Worm (Caenorhabditis elegans) whole organism, L2 larva: ENCODE measurements around the gene nhr-51.
"Not testable (repeated sequence)": the region's sequence is repeated elsewhere in the genome, so short reads cannot be mapped to it uniquely, and the experiment has no call there.

Experiments
- C34F6.9 ChIP-seq: fragments of 150-350 bp; optimal IDR thresholded peaks from 2 replicates; lab custom pipeline; 2014; ENCODE audit warnings: missing biosample characterization, missing genetic modification characterization
- Y55F3AM.14 ChIP-seq: fragments of 200-800 bp; sonication (Bioruptor generic); optimal IDR thresholded peaks from 2 replicates; lab custom pipeline; 2018; ENCODE audit warnings: mild to moderate bottlenecking, missing genetic modification characterization, missing compliant biosample characterization
- ZK546.5 ChIP-seq: sonication (generic microtip); optimal IDR thresholded peaks from 2 replicates; lab custom pipeline; 2017; ENCODE audit warnings: missing biosample characterization, missing genetic modification characterization
- alr-1 ChIP-seq: fragments of 150-350 bp; optimal IDR thresholded peaks from 2 replicates; lab custom pipeline; 2014; ENCODE audit warnings: missing biosample characterization, missing genetic modification characterization
- aly-2 ChIP-seq: fragments of 150-350 bp; optimal IDR thresholded peaks from 2 replicates; lab custom pipeline; 2014; ENCODE audit warnings: missing biosample characterization, missing genetic modification characterization
- ama-1 ChIP-seq: fragments of 150-350 bp; optimal IDR thresholded peaks from 2 replicates; lab custom pipeline; 2018; ENCODE audit warnings: inconsistent platforms
- blmp-1 ChIP-seq: sonication (generic microtip); optimal IDR thresholded peaks from 2 replicates; lab custom pipeline; 2017; ENCODE audit warnings: missing genetic modification characterization, mild to moderate bottlenecking, missing compliant biosample characterization, antibody characterized with exemption, moderate library complexity; ENCODE audit not compliant: insufficient read depth
- ceh-82 ChIP-seq: fragments of 150-350 bp; optimal IDR thresholded peaks from 2 replicates; lab custom pipeline; 2014; ENCODE audit warnings: missing biosample characterization, missing genetic modification characterization
- crh-2 ChIP-seq: sonication (generic microtip); optimal IDR thresholded peaks from 2 replicates; lab custom pipeline; 2017; ENCODE audit warnings: missing biosample characterization, missing genetic modification characterization
- dmd-4 ChIP-seq: sonication (generic microtip); optimal IDR thresholded peaks from 2 replicates; lab custom pipeline; 2017; ENCODE audit warnings: missing biosample characterization, missing genetic modification characterization
- egl-27 ChIP-seq: sonication (generic microtip); optimal IDR thresholded peaks from 3 replicates; lab custom pipeline; 2017; ENCODE audit warnings: missing biosample characterization, missing genetic modification reagents, missing genetic modification characterization
- elt-1 ChIP-seq: fragments of 150-350 bp; optimal IDR thresholded peaks from 2 replicates; lab custom pipeline; 2014; ENCODE audit warnings: missing biosample characterization, missing genetic modification characterization
- elt-3 ChIP-seq: sonication (generic microtip); optimal IDR thresholded peaks from 2 replicates; lab custom pipeline; 2017; ENCODE audit warnings: missing biosample characterization, missing genetic modification characterization
- gmeb-1 ChIP-seq: fragments of 150-350 bp; optimal IDR thresholded peaks from 2 replicates; lab custom pipeline; 2014; ENCODE audit warnings: missing biosample characterization, missing genetic modification characterization
- lin-11 ChIP-seq: fragments of 150-350 bp; sonication (generic microtip); optimal IDR thresholded peaks from 2 replicates; lab custom pipeline; 2014; ENCODE audit warnings: missing biosample characterization, missing genetic modification characterization, inconsistent platforms, mixed read lengths
- lin-13 ChIP-seq: fragments of 150-350 bp; optimal IDR thresholded peaks from 2 replicates; lab custom pipeline; 2014; ENCODE audit warnings: missing biosample characterization, missing genetic modification reagents, missing genetic modification characterization
- lin-39 ChIP-seq: fragments of 150-350 bp; optimal IDR thresholded peaks from 2 replicates; lab custom pipeline; 2014; ENCODE audit warnings: missing biosample characterization, missing genetic modification reagents, missing genetic modification characterization
- mab-5 ChIP-seq: fragments of 150-350 bp; optimal IDR thresholded peaks from 2 replicates; lab custom pipeline; 2014; ENCODE audit warnings: missing biosample characterization, missing genetic modification characterization
- mbf-1 ChIP-seq: sonication (generic microtip); optimal IDR thresholded peaks from 2 replicates; lab custom pipeline; 2017; ENCODE audit warnings: missing biosample characterization, missing genetic modification characterization
- mdl-1 ChIP-seq, 2 experiments: fragments of 150-350 bp in 1 of 2; sonication (generic microtip) in 1 of 2; optimal IDR thresholded peaks; 2 replicates each; lab custom pipeline; 2017; ENCODE audit warnings: missing biosample characterization in 2 of 2, missing genetic modification characterization in 2 of 2
- nhr-10 ChIP-seq: sonication (generic microtip); optimal IDR thresholded peaks from 2 replicates; lab custom pipeline; 2017; ENCODE audit warnings: missing biosample characterization, missing genetic modification characterization
- nhr-11 ChIP-seq: fragments of 150-350 bp; optimal IDR thresholded peaks from 2 replicates; lab custom pipeline; 2014; ENCODE audit warnings: missing biosample characterization, missing genetic modification characterization
- nhr-12 ChIP-seq: fragments of 150-350 bp; optimal IDR thresholded peaks from 2 replicates; lab custom pipeline; 2014; ENCODE audit warnings: missing biosample characterization, missing genetic modification characterization
- nhr-21 ChIP-seq: fragments of 150-350 bp; optimal IDR thresholded peaks from 2 replicates; lab custom pipeline; 2014; ENCODE audit warnings: missing biosample characterization, missing genetic modification characterization
- nhr-25 ChIP-seq: fragments of 150-350 bp; sonication (generic microtip); optimal IDR thresholded peaks from 3 replicates; lab custom pipeline; 2014; ENCODE audit warnings: missing biosample characterization, missing genetic modification characterization
- nhr-6 ChIP-seq: fragments of 150-350 bp; optimal IDR thresholded peaks from 2 replicates; lab custom pipeline; 2014; ENCODE audit warnings: missing biosample characterization, missing genetic modification characterization
- peb-1 ChIP-seq: fragments of 150-350 bp; optimal IDR thresholded peaks from 2 replicates; lab custom pipeline; 2014; ENCODE audit warnings: missing biosample characterization, missing genetic modification characterization
- sem-4 ChIP-seq: fragments of 150-350 bp; optimal IDR thresholded peaks from 2 replicates; lab custom pipeline; 2014; ENCODE audit warnings: missing biosample characterization, missing genetic modification reagents, missing genetic modification characterization
- skn-1 ChIP-seq: sonication (generic microtip); optimal IDR thresholded peaks from 2 replicates; lab custom pipeline; 2017; ENCODE audit warnings: missing biosample characterization, missing genetic modification characterization
- unc-39 ChIP-seq: fragments of 150-350 bp; optimal IDR thresholded peaks from 2 replicates; lab custom pipeline; 2014; ENCODE audit warnings: missing biosample characterization, missing genetic modification characterization
- unc-62 ChIP-seq: fragments of 150-350 bp; optimal IDR thresholded peaks from 2 replicates; lab custom pipeline; 2014; ENCODE audit warnings: missing biosample characterization, missing genetic modification reagents, missing genetic modification characterization
- zag-1 ChIP-seq: fragments of 150-350 bp; optimal IDR thresholded peaks from 2 replicates; lab custom pipeline; 2014; ENCODE audit warnings: missing biosample characterization, missing genetic modification characterization
- ztf-1 ChIP-seq: fragments of 200-800 bp; sonication (Bioruptor generic); conservative IDR thresholded peaks from 2 replicates; pipeline ENCODE4 v1.3.6; 2022; ENCODE audit warnings: missing genetic modification characterization, missing compliant biosample characterization
- ztf-11 ChIP-seq: sonication (generic microtip); optimal IDR thresholded peaks from 2 replicates; lab custom pipeline; 2017; ENCODE audit warnings: missing biosample characterization, missing genetic modification characterization
- ztf-4 ChIP-seq: fragments of 150-350 bp; optimal IDR thresholded peaks from 2 replicates; lab custom pipeline; 2014; ENCODE audit warnings: missing biosample characterization, missing genetic modification characterization

The nhr-51 gene

ce11 chrV:15673707-15674106 is at the start of gene nhr-51:
Gene nhr-51 (plus strand): TSS chrV:15674007.
- TF ChIP-seq lin-11 (tag; lab: Kevin White, UChicago) (no peak), nhr-25 (tag; lab: Kevin White, UChicago) (no peak), elt-1 (tag; lab: Kevin White, UChicago) (no peak), nhr-21 (no peak), ztf-4 (tag; lab: Kevin White, UChicago) (no peak), ama-1 (lab: Kevin White, UChicago) (no peak), lin-13 (GFP tag; lab: Kevin White, UChicago) (no peak), egl-27 (no peak), blmp-1 (tag; lab: Kevin White, UChicago) (no peak), crh-2 (tag; lab: Kevin White, UChicago) (no peak), dmd-4 (tag; lab: Kevin White, UChicago) (no peak), ceh-82 (tag; lab: Kevin White, UChicago) (no peak)

DNA sequence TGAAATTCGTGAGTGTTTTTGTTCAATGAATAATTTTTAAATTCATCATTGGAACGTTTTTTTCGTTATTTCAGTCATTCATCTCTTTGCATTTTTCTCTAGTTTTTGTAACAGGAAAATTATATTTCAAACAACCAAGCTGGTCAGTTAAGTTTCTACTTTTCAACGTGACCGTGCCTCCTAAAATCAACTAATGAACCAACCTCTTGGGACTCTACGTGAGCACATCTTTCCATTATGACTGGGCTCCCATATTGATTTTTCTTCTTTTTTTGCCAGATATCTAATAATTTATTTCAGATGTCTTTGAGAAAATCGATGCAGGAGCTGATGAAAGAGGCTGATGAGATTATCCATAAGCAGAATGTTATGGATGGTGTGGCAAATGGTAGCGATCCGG is 48.2 kb upstream of the nhr-51 start, which contains the start of gene C55A1.11:
C55A1.11 (plus strand) TSS at position 301 of the 400 bp plus-strand sequence.
- TF ChIP-seq nhr-6: no peak
- TF ChIP-seq nhr-10 (tag; lab: Kevin White, UChicago): no peak
- TF ChIP-seq peb-1 (tag; lab: Kevin White, UChicago): no peak
- TF ChIP-seq ztf-1 (GFP tag; lab: Robert Waterston, UW): no peak
- TF ChIP-seq C34F6.9 (tag; lab: Kevin White, UChicago): no peak
- no peak for TF ChIP-seq ZK546.5 (tag; lab: Kevin White, UChicago)

DNA sequence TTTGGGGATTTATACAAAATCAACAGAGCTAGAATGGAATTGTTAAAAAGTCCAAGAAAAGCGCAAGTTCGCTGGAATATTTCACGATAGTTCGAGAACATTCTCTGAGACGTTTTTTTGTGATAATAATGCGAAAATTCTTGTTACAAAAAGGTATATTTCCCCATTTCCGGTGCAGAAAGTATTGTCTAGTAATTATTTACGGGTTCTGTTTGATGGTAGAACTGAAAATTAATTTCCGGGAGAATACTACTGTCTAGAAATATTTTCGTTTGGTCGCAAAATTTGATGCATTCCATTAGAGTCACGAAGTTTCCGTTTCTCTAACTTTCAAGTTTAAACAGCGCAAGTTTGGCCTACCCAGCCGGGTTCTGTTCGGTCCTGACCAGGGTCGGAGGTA is 44.3 kb upstream of the nhr-51 start, which contains the start of gene str-248:
str-248 (minus strand) TSS at position 101 of the 400 bp plus-strand sequence.
- TF ChIP-seq crh-2 (tag; lab: Kevin White, UChicago): no peak
- TF ChIP-seq ztf-4 (tag; lab: Kevin White, UChicago): no peak
- no peak for TF ChIP-seq ZK546.5 (tag; lab: Kevin White, UChicago)
- TF ChIP-seq sem-4: no peak
- TF ChIP-seq mbf-1: no peak

DNA sequence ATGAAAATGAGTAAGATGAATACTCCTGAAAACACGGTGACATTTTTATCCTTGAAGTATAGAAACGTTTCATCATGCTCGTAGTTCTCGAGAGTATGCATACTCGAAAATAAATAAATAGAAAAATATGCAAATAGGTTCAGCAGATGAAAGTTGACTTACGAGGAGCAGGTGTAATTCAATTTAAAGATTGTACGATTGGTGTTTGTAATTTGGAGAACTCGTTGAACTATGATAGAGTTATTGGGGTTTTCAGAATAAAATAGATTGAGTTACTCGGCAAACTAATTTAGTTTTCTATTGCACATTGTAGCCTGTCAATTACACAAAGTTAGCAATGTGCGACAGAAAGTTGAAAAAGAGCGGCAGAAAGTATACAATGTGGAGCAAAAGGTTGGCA is 35.0 kb upstream of the nhr-51 start, which contains the start of gene srz-44:
srz-44 (minus strand) TSS at position 101 of the 400 bp plus-strand sequence.
- no peak for TF ChIP-seq unc-39 (tag; lab: Kevin White, UChicago)
- TF ChIP-seq nhr-21: no peak

ce11 chrV:15643192-15643591 is 30.6 kb upstream of the nhr-51 start, which contains the start of gene C55A1.4:
Gene C55A1.4 (minus strand): TSS chrV:15643292.
- TF ChIP-seq nhr-12 (tag; lab: Kevin White, UChicago); gmeb-1; skn-1 (tag; lab: Kevin White, UChicago): not testable (repeated sequence)

DNA sequence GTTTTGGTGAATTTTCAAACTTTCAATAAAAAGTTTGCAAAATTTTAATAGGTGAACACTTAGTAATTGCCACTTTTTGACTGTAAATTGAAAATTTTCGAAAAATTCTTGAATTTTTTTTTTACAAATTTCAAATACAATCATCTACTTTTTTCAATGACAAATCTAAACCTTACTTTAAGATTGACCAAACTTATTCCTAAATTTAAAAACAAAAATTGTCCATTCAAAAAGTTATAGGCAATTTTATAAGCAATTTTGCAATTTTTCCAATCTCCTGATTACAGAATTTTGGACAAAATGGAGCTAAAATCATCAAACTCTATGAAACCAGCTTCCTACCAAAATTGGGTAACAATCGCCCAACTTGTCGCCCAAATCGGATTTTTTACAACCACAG is 29.2 kb upstream of the nhr-51 start, which contains the start of gene str-23:
str-23 (plus strand) TSS at position 301 of the 400 bp plus-strand sequence.
- TF ChIP-seq zag-1 (tag; lab: Kevin White, UChicago) (no peak), ztf-11 (no peak), crh-2 (tag; lab: Kevin White, UChicago) (no peak), unc-39 (tag; lab: Kevin White, UChicago) (no peak), nhr-11 (tag; lab: Kevin White, UChicago) (no peak), mdl-1 (tag; optimal IDR thresholded peaks at IDR 0.05; lab: Kevin White, UChicago) (no peak), lin-39 (tag; lab: Kevin White, UChicago) (no peak), mab-5 (tag; lab: Kevin White, UChicago) (no peak), alr-1 (tag; lab: Kevin White, UChicago) (no peak), unc-62 (no peak), C34F6.9 (tag; lab: Kevin White, UChicago) (no peak), aly-2 (tag; lab: Kevin White, UChicago) (no peak), Y55F3AM.14 (GFP tag; lab: Kevin White, UChicago) (no peak), ceh-82 (tag; lab: Kevin White, UChicago) (no peak), ama-1 (lab: Kevin White, UChicago) (no peak), blmp-1 (tag; lab: Kevin White, UChicago) (no peak), ztf-1 (GFP tag; lab: Robert Waterston, UW) (no peak), egl-27 (no peak), elt-3 (tag; lab: Kevin White, UChicago) (no peak)
